Worm (Caenorhabditis elegans): ENCODE data around the gene C02E7.6.

- TF ChIP-seq nhr-28 (tag; optimal IDR thresholded peaks at IDR 0.05) (no peak), unc-62 (GFP tag; optimal IDR thresholded peaks at IDR 0.05) (no peak), pha-4 (tag; optimal IDR thresholded peaks at IDR 0.05) (no peak), ztf-11 (tag; optimal IDR thresholded peaks at IDR 0.05) (no peak), drap-1 (GFP tag; optimal IDR thresholded peaks at IDR 0.05) (no peak), elt-1 (tag; optimal IDR thresholded peaks at IDR 0.05; ENCODE audit: borderline replicate concordance, insufficient read depth) (no peak), ceh-39 (tag; optimal IDR thresholded peaks at IDR 0.05) (no peak), sptf-1 (tag; optimal IDR thresholded peaks at IDR 0.05) (no peak), lsy-2 (tag; optimal IDR thresholded peaks at IDR 0.05) (no peak), nhr-237 (tag; optimal IDR thresholded peaks at IDR 0.05) (no peak)
These were observed 29.6 kb downstream of the C02E7.6 start, which contains the start of gene str-209 for ce11 chrV:4948635-4949034.
